Worm (Caenorhabditis elegans) whole organism, late embryonic: ENCODE results near the gene snx-1.

ENCODE experiments used
- K09A11.1 ChIP-seq: sonication (generic microtip); optimal IDR thresholded peaks from 2 replicates; lab custom pipeline; 2017; ENCODE audit warnings: antibody characterized with exemption, mild to moderate bottlenecking, missing genetic modification characterization, missing compliant biosample characterization; ENCODE audit not compliant: insufficient read depth
- T23F11.4 ChIP-seq: fragments of 200-800 bp; sonication (Bioruptor generic); optimal IDR thresholded peaks from 2 replicates; lab custom pipeline; 2018; ENCODE audit warnings: mild to moderate bottlenecking, missing genetic modification characterization, missing compliant biosample characterization
- Y22D7AL.16 ChIP-seq: sonication (generic microtip); optimal IDR thresholded peaks from 2 replicates; lab custom pipeline; 2016; ENCODE audit warnings: missing genetic modification characterization, missing compliant biosample characterization
- ceh-14 ChIP-seq: sonication (generic microtip); optimal IDR thresholded peaks from 2 replicates; lab custom pipeline; 2016; ENCODE audit warnings: missing genotype, missing genetic modification characterization, missing compliant biosample characterization
- ceh-18 ChIP-seq: sonication (generic microtip); optimal IDR thresholded peaks from 2 replicates; lab custom pipeline; 2016; ENCODE audit warnings: missing genetic modification characterization, missing compliant biosample characterization
- ceh-2 ChIP-seq: sonication (generic microtip); optimal IDR thresholded peaks from 2 replicates; lab custom pipeline; 2016; ENCODE audit warnings: missing genotype, missing genetic modification characterization, missing compliant biosample characterization
- ceh-24 ChIP-seq: sonication (generic microtip); optimal IDR thresholded peaks from 2 replicates; lab custom pipeline; 2016; ENCODE audit warnings: mild to moderate bottlenecking, missing genetic modification characterization, missing compliant biosample characterization
- ceh-30 ChIP-seq: fragments of 150-350 bp; optimal IDR thresholded peaks from 2 replicates; lab custom pipeline; 2014; ENCODE audit warnings: missing biosample characterization, missing genetic modification characterization
- ceh-31 ChIP-seq: sonication (generic microtip); optimal IDR thresholded peaks from 2 replicates; lab custom pipeline; 2016; ENCODE audit warnings: missing genetic modification characterization, missing compliant biosample characterization
- ceh-34 ChIP-seq: sonication (generic microtip); optimal IDR thresholded peaks from 2 replicates; lab custom pipeline; 2016; ENCODE audit warnings: mild to moderate bottlenecking, missing genetic modification characterization, missing compliant biosample characterization
- ceh-45 ChIP-seq: fragments of 200-800 bp; sonication (Bioruptor generic); IDR thresholded peaks from 2 replicates; pipeline ENCODE4 v1.3.6; 2022; ENCODE audit warnings: missing genetic modification reagents, missing genetic modification characterization, missing compliant biosample characterization
- che-1 ChIP-seq: sonication (generic microtip); optimal IDR thresholded peaks from 2 replicates; lab custom pipeline; 2016; ENCODE audit warnings: mild to moderate bottlenecking, missing genetic modification characterization, missing compliant biosample characterization
- dmd-4 ChIP-seq: sonication (generic microtip); optimal IDR thresholded peaks from 2 replicates; lab custom pipeline; 2016; ENCODE audit warnings: borderline replicate concordance, missing genetic modification characterization, missing compliant biosample characterization
- dve-1 ChIP-seq: sonication (generic microtip); optimal IDR thresholded peaks from 2 replicates; lab custom pipeline; 2017; ENCODE audit warnings: antibody characterized with exemption, mild to moderate bottlenecking, missing genetic modification characterization, missing compliant biosample characterization
- elt-4 ChIP-seq: sonication (generic microtip); optimal IDR thresholded peaks from 2 replicates; lab custom pipeline; 2016; ENCODE audit warnings: missing genetic modification characterization, missing compliant biosample characterization
- fkh-10 ChIP-seq: fragments of 150-350 bp; optimal IDR thresholded peaks from 2 replicates; lab custom pipeline; 2014; ENCODE audit warnings: missing biosample characterization, missing genetic modification reagents, missing genetic modification characterization
- hlh-13 ChIP-seq: fragments of 200-800 bp; sonication (Bioruptor generic); optimal IDR thresholded peaks from 2 replicates; lab custom pipeline; 2018; ENCODE audit warnings: mild to moderate bottlenecking, missing genetic modification characterization, missing compliant biosample characterization
- hlh-30 ChIP-seq: sonication (generic microtip); optimal IDR thresholded peaks from 2 replicates; lab custom pipeline; 2017; ENCODE audit warnings: antibody characterized with exemption, missing genetic modification characterization, missing compliant biosample characterization; ENCODE audit not compliant: insufficient read depth
- hlh-6 ChIP-seq: sonication (generic microtip); optimal IDR thresholded peaks from 2 replicates; lab custom pipeline; 2016; ENCODE audit warnings: missing genotype, missing genetic modification characterization, missing compliant biosample characterization
- hlh-8 ChIP-seq: sonication (generic microtip); optimal IDR thresholded peaks from 2 replicates; lab custom pipeline; 2016; ENCODE audit warnings: missing genotype, missing genetic modification characterization, missing compliant biosample characterization
- lim-6 ChIP-seq: sonication (generic microtip); optimal IDR thresholded peaks from 2 replicates; lab custom pipeline; 2016; ENCODE audit warnings: missing genetic modification characterization, missing compliant biosample characterization
- lin-11 ChIP-seq: fragments of 200-800 bp; sonication (Bioruptor generic); optimal IDR thresholded peaks from 2 replicates; lab custom pipeline; 2018; ENCODE audit warnings: mild to moderate bottlenecking, missing genetic modification characterization, missing compliant biosample characterization
- nfya-1 ChIP-seq: sonication (generic microtip); optimal IDR thresholded peaks from 2 replicates; lab custom pipeline; 2017; ENCODE audit warnings: missing genetic modification characterization, mild to moderate bottlenecking, missing compliant biosample characterization, antibody characterized with exemption, moderate library complexity
- nhr-232 ChIP-seq: sonication (generic microtip); optimal IDR thresholded peaks from 2 replicates; lab custom pipeline; 2016; ENCODE audit warnings: missing genetic modification characterization, missing compliant biosample characterization
- pag-3 ChIP-seq: sonication (generic microtip); optimal IDR thresholded peaks from 2 replicates; lab custom pipeline; 2016; ENCODE audit warnings: missing compliant biosample characterization, missing genetic modification characterization, borderline replicate concordance
- pax-1 ChIP-seq: fragments of 150-350 bp; optimal IDR thresholded peaks from 2 replicates; lab custom pipeline; 2014; ENCODE audit warnings: missing biosample characterization, missing genetic modification characterization
- pha-2 ChIP-seq: sonication (generic microtip); optimal IDR thresholded peaks from 2 replicates; lab custom pipeline; 2017; ENCODE audit warnings: mild to moderate bottlenecking, missing genetic modification characterization, missing compliant biosample characterization
- pqm-1 ChIP-seq: sonication (generic microtip); optimal IDR thresholded peaks from 2 replicates; lab custom pipeline; 2016; ENCODE audit warnings: missing genetic modification characterization, missing compliant biosample characterization
- rnt-1 ChIP-seq: sonication (generic microtip); optimal IDR thresholded peaks from 2 replicates; lab custom pipeline; 2016; ENCODE audit warnings: missing genetic modification characterization, missing compliant biosample characterization
- sdc-2 ChIP-seq: sonication (generic microtip); optimal IDR thresholded peaks from 2 replicates; lab custom pipeline; 2016; ENCODE audit warnings: missing genotype, missing genetic modification characterization, missing compliant biosample characterization
- sox-2 ChIP-seq: fragments of 200-800 bp; sonication (Bioruptor generic); IDR thresholded peaks from 2 replicates; pipeline ENCODE4 v1.3.6; 2022; ENCODE audit warnings: missing genetic modification reagents, missing genetic modification characterization, missing compliant biosample characterization
- tbx-7 ChIP-seq: sonication (generic microtip); optimal IDR thresholded peaks from 2 replicates; lab custom pipeline; 2016; ENCODE audit warnings: missing genotype, missing genetic modification characterization, missing compliant biosample characterization
- unc-55 ChIP-seq: sonication (generic microtip); optimal IDR thresholded peaks from 2 replicates; lab custom pipeline; 2017; ENCODE audit warnings: missing biosample characterization, missing genetic modification reagents, missing genetic modification characterization
- unc-86 ChIP-seq: sonication (generic microtip); optimal IDR thresholded peaks from 2 replicates; lab custom pipeline; 2016; ENCODE audit warnings: missing genetic modification characterization, missing compliant biosample characterization
- ztf-16 ChIP-seq: sonication (generic microtip); optimal IDR thresholded peaks from 2 replicates; lab custom pipeline; 2017; ENCODE audit warnings: missing genetic modification characterization, missing compliant biosample characterization

Gene snx-1

DNA sequence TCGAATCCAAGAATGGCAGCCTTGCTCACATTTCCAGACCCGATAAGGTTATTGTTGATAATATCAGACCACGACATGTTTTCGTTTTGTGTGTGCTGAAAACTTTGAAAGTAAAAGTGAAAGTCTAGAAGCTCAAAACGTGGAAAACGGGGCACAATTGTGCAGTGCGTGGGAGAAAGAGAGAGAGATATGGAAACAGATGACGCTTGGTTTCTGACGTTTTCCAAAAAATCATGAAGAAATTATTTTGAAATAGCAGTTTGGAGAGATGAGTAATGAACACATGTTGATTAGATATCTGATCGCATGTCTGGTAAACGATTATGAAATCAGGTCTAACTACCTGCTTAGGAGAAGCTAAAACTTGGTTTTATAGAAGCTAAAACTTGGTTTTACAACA lies 48.2 kb upstream of the snx-1 start, which contains the start of gene pfn-3:
Gene pfn-3, minus strand, starts transcription at position 101 of the 400 bp plus-strand sequence.
- no peak for TF ChIP-seq hlh-30 (tag; lab: Kevin White, UChicago)
- TF ChIP-seq unc-55 (GFP tag; lab: Kevin White, UChicago), result peak; percentile 23

DNA sequence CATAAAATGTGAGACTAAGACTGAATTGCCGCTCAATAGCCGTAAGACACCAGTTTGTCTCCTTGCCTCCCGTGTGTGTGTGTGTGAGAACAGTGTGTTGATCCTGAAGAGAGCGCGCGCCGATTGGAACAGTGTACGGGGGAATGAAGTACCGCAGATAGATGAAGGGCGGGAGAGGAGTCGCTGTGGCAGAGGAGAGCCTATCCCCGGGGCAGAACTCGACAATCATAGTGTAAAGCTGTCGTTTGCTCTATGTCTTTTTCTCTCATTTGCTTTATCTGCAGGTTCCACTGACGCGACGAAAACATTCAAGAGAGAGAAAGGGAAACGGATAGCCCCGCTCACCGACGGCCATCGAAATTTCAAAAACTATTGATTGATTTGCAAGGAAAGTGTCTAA lies 46.9 kb upstream of the snx-1 start:
- no peak for TF ChIP-seq Y22D7AL.16
- TF ChIP-seq hlh-6 (tag; lab: Kevin White, UChicago), result peak; percentile 60
- no peak for TF ChIP-seq pha-2 (tag; lab: Kevin White, UChicago)
- peak; percentile 69 for TF ChIP-seq ceh-18 (tag; lab: Kevin White, UChicago)
- no peak for TF ChIP-seq pag-3 (tag; lab: Kevin White, UChicago)
- peak; percentile 11 for TF ChIP-seq ceh-34
- TF ChIP-seq lim-6 (tag; lab: Kevin White, UChicago), result peak; percentile 68
- TF ChIP-seq sdc-2 (tag; lab: Kevin White, UChicago), result no peak
- TF ChIP-seq ceh-45, result no peak
- peak; percentile 88 for TF ChIP-seq rnt-1 (tag; lab: Kevin White, UChicago)
- peak; percentile 17 for TF ChIP-seq nfya-1
- TF ChIP-seq pax-1 (tag; lab: Kevin White, UChicago), result no peak
- TF ChIP-seq fkh-10 (GFP tag; lab: Kevin White, UChicago), result no peak
- TF ChIP-seq elt-4 (tag; lab: Kevin White, UChicago), result peak; percentile 3
- no peak for TF ChIP-seq ceh-24
- TF ChIP-seq hlh-13 (GFP tag; lab: Kevin White, UChicago), result no peak
- no peak for TF ChIP-seq ceh-31 (tag; lab: Kevin White, UChicago)
- no peak for TF ChIP-seq tbx-7 (tag; lab: Kevin White, UChicago)
- TF ChIP-seq ceh-2 (tag; lab: Kevin White, UChicago), result no peak
- no peak for TF ChIP-seq ceh-14 (tag; lab: Kevin White, UChicago)
- TF ChIP-seq che-1, result no peak
- no peak for TF ChIP-seq lin-11 (tag; lab: Kevin White, UChicago)

DNA sequence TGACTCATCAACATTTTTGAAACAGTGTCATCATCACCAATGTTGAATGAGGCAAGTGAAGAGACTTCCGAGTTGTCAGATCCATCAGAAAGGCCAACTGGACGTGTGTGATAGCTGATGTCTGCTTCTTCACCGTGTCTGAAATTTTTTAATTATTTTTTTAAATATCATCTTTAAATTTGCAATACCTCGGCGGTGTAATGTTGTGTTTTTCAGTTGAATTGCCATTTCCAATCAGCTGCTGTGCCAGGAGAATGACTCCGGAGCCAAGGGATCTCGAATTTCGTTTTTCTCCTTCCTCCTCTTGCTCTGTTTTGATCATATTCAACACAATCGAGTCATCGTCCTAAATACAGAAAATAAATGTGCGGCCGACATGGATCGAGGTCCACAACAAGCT lies 43.8 kb upstream of the snx-1 start:
- TF ChIP-seq ceh-30 (tag; lab: Kevin White, UChicago) (no peak), ztf-16 (tag; lab: Kevin White, UChicago) (no peak), sdc-2 (tag; lab: Kevin White, UChicago) (no peak), fkh-10 (GFP tag; lab: Kevin White, UChicago) (no peak), K09A11.1 (tag; lab: Kevin White, UChicago) (no peak), dmd-4 (no peak), elt-4 (tag; lab: Kevin White, UChicago) (no peak), pqm-1 (tag; lab: Kevin White, UChicago) (no peak), T23F11.4 (GFP tag; lab: Kevin White, UChicago) (no peak)

DNA sequence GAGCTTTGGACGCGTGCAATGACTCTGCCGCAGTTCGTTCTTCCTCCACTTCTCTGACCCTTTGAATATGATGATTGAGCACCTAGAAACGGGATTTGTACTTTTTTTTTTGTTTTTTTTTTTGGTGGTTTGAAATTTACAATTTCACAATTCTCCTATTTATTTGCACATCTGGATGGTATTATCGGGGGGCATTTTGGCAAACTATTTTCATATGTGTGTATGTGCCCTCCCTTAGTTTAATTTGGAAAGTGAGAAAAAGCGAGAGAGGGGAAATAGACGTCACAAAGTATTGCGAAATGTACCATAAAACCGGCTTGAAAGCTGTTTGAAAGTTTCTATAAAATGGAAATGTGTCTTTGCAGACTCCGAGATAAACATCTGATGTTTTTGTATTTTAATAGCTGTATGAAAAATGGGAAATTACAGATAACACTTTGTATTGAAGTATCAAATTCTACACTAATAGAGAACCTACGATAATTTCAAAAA lies 42.3 kb upstream of the snx-1 start:
- TF ChIP-seq dmd-4, result no peak
- TF ChIP-seq hlh-8 (tag; lab: Kevin White, UChicago), result peak; percentile 35
- no peak for TF ChIP-seq unc-86

DNA sequence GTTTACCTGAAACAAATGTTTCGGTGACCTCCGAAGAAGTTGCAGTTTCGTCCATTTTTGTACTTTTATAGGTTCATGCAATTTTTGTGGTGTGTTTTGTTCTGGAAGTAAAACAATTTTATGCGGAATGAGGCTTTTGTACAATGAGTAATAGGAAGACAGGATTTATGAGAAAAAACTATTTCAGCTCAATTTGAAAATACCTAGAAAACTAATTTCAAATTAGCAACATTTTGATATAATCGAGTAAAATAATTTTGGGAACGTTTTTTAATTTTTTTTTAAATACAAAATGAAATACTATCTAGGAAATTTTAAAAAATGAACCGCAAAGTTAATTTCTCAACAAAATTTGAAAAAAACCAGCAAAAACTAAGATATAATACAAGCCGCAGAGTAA lies 40.7 kb upstream of the snx-1 start, which contains the start of gene rei-2:
Gene rei-2, minus strand, starts transcription at position 101 of the 400 bp plus-strand sequence.
- no peak for TF ChIP-seq ceh-31 (tag; lab: Kevin White, UChicago)
- no peak for TF ChIP-seq nfya-1
- TF ChIP-seq nhr-232, result no peak

DNA sequence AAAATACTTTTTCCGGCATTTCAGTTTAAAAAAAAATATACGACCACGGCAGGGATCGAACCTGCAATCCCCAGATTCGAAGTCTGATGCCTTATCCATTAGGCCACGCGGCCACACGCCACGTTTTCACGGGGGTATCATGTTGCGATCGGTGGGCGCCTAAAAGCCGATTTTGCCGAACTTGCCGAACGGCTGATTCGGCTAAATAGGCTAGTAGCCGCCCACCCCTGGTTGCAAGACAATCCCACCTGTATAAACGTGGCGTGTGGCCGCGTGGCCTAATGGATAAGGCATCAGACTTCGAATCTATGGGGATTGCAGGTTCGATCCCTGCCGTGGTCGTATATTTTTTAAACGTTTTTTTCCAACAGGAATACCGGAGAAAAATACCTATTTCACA lies 39.7 kb upstream of the snx-1 start:
- TF ChIP-seq ceh-18 (tag; lab: Kevin White, UChicago) (no peak), tbx-7 (tag; lab: Kevin White, UChicago) (no peak), dve-1 (tag; lab: Kevin White, UChicago) (no peak), sox-2 (GFP tag; lab: Robert Waterston, UW) (no peak)
